Worm (Caenorhabditis elegans): ENCODE data around the gene phf-31.

ce11 chrX:10721954-10722353, 40.2 kb downstream of the phf-31 start, which contains the start of gene mbr-1:
- TF ChIP-seq B0019.2 (GFP tag; conservative IDR thresholded peaks at IDR 0.05): no peak
- TF ChIP-seq repo-1 (tag; optimal IDR thresholded peaks at IDR 0.05): no peak
- no peak for TF ChIP-seq rpc-1 (optimal IDR thresholded peaks at IDR 0.05)
- no peak for TF ChIP-seq rpc-1 (tag; optimal IDR thresholded peaks at IDR 0.05)
- TF ChIP-seq hmg-20 (GFP tag; IDR thresholded peaks at IDR 0.05): no peak
- TF ChIP-seq C17E4.6 (GFP tag; IDR thresholded peaks at IDR 0.05): no peak
- no peak for TF ChIP-seq nhr-27 (tag; optimal IDR thresholded peaks at IDR 0.05)
- TF ChIP-seq unc-62 (GFP tag; optimal IDR thresholded peaks at IDR 0.05): no peak
- no peak for TF ChIP-seq ccch-3 (GFP tag; optimal IDR thresholded peaks at IDR 0.05)
- TF ChIP-seq snpc-4 (GFP tag; optimal IDR thresholded peaks at IDR 0.05): no peak
- no peak for TF ChIP-seq snpc-4 (tag; optimal IDR thresholded peaks at IDR 0.05)
- TF ChIP-seq nhr-120 (GFP tag; IDR thresholded peaks at IDR 0.05): no peak
- TF ChIP-seq snpc-1.3 (tag; optimal IDR thresholded peaks at IDR 0.05; ENCODE audit: insufficient read depth): no peak

All from whole organism, young adult.